Worm (Caenorhabditis elegans): Measurements from ENCODE around the gene F46B3.1.
A peak's percentile ranks its signal among the peaks of the same experiment; 100 is the strongest.
"Not testable (repeated sequence)": the region's sequence is repeated elsewhere in the genome, so short reads cannot be mapped to it uniquely, and the experiment has no call there.

The F46B3.1 gene

DNA sequence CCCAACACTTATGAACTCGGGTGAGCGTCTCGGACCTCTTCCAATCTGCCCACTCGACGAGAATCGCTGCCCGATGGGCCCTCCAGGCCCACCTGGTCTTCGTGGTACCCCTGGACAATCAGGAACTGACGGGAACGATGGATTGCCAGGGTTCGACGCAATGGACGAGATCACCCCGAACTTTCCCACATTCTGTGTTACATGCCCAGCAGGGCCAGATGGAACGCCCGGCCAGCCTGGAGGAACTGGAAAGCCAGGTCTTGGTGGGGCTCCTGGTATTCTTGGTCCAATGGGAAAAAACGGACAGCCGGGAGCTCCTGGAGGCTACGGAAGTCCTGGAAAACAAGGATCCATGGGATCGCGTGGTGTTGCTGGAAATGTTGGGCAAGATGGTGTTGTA lies 3.7 kb upstream of the F46B3.1 start:
- no peak for TF ChIP-seq T22C8.4 (GFP tag; IDR thresholded peaks at IDR 0.05)

DNA sequence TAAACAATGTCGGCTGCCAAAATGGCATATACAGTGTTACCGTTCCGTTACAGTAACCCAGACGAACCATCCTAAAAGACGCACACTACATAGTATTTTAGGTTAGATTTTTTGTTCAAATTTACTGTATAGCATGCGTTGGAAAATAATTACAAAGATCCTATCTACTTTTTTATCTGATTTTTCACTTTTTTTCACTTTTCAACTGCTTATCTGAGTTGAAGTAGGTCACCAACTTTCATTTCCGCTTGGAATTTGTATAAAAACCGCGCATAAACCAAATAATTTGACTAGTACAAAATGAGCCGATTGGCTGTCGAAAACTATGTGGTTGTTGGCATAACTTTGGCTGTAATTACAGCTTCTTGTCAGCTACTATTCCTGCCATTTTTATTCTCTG lies 2.8 kb upstream of the F46B3.1 start, which contains the start of gene col-163:
Gene col-163 (plus strand): TSS at position 301 of the 400 bp plus-strand sequence.
- TF ChIP-seq ref-1 (GFP tag; conservative IDR thresholded peaks at IDR 0.05) (no peak), cog-1 (tag; optimal IDR thresholded peaks at IDR 0.05) (no peak), klf-2 (GFP tag; conservative IDR thresholded peaks at IDR 0.05) (no peak), flt-1 (GFP tag; IDR thresholded peaks at IDR 0.05) (no peak), ztf-29 (GFP tag; IDR thresholded peaks at IDR 0.05) (no peak), med-1 (GFP tag; optimal IDR thresholded peaks at IDR 0.05; ENCODE audit: insufficient read depth) (no peak), T22C8.4 (GFP tag; IDR thresholded peaks at IDR 0.05) (no peak), tab-1 (GFP tag; IDR thresholded peaks at IDR 0.05) (no peak)

- TF ChIP-seq flt-1 (GFP tag; IDR thresholded peaks at IDR 0.05), result no peak
- TF ChIP-seq klf-2 (GFP tag; conservative IDR thresholded peaks at IDR 0.05), result no peak
- TF ChIP-seq tab-1 (GFP tag; IDR thresholded peaks at IDR 0.05), result no peak
- TF ChIP-seq T22C8.4 (GFP tag; IDR thresholded peaks at IDR 0.05), result no peak
- no peak for TF ChIP-seq ztf-23 (GFP tag; IDR thresholded peaks at IDR 0.05)
- no peak for TF ChIP-seq ztf-29 (GFP tag; IDR thresholded peaks at IDR 0.05)
- TF ChIP-seq med-1 (GFP tag; optimal IDR thresholded peaks at IDR 0.05; ENCODE audit: insufficient read depth), result no peak
- no peak for TF ChIP-seq cog-1 (tag; optimal IDR thresholded peaks at IDR 0.05)
- no peak for TF ChIP-seq ref-1 (GFP tag; conservative IDR thresholded peaks at IDR 0.05)
These were observed 1.3 kb downstream of the F46B3.1 start, which contains the start of gene F26F2.11 for ce11 chrV:20595653-20596052. TSS of gene F26F2.11 (minus strand) at chrV:20595753.

DNA sequence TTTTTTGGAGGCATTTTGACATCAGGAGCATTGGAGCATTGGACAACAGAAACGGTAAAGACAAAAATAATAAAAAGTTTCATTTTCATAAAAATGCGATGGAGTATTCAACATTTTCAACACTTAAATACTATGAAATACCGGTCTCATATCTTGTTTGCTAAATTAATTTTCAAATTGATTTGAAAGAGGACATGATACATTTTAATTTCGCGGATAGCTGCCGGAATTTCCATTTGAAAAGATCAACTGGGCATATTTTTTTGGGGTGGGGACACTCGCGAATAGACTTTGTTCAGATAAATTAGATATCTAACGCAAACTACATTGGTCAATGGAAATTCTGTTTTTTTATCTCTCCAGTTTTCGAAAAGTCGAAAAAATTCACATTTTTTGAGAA lies 2.2 kb downstream of the F46B3.1 start, which contains the start of gene F26F2.10:
Gene F26F2.10 (minus strand): TSS at position 101 of the 400 bp plus-strand sequence.
- TF ChIP-seq klf-2 (GFP tag; conservative IDR thresholded peaks at IDR 0.05) (no peak), ref-1 (GFP tag; conservative IDR thresholded peaks at IDR 0.05) (no peak), T22C8.4 (GFP tag; IDR thresholded peaks at IDR 0.05) (no peak), cog-1 (tag; optimal IDR thresholded peaks at IDR 0.05) (no peak), ztf-29 (GFP tag; IDR thresholded peaks at IDR 0.05) (no peak), ztf-23 (GFP tag; IDR thresholded peaks at IDR 0.05) (no peak)

DNA sequence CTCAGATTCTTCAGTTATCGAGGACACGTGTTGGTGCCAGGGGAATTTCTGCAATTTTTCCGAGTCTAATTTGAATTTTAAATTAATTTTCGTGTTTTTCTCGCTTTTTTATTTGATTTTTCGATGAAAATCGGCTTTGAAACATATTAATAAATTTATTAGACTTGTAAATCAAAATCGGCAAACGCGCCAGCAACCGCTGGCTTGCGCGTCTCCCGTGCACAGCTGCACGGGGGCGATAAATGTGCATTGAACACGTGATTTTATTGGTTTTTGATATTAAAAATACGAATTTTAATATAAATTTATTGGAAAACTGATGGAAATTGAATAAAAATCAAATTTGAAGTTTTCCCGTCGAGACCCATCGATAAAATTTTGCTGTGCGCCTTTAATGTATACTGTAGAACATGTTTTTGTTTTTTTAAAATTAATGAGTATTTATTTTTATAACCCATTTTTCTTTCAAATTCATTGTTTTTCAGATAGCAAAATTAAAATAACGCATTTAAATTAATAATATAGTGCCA lies 16.4 kb downstream of the F46B3.1 start, which contains the start of gene F26F2.7:
Gene F26F2.7 (plus strand): TSS at position 480 of the 530 bp plus-strand sequence.
- TF ChIP-seq T22C8.4 (GFP tag; IDR thresholded peaks at IDR 0.05) (no peak), ztf-29 (GFP tag; IDR thresholded peaks at IDR 0.05) (no peak), tab-1 (GFP tag; IDR thresholded peaks at IDR 0.05) (peak; percentile 69; the same call in 1 of the 2 replicates), cog-1 (tag; optimal IDR thresholded peaks at IDR 0.05) (peak; percentile 81), ztf-23 (GFP tag; IDR thresholded peaks at IDR 0.05) (peak; percentile 56; the same call in 1 of the 2 replicates), ref-1 (GFP tag; conservative IDR thresholded peaks at IDR 0.05) (no peak), flt-1 (GFP tag; IDR thresholded peaks at IDR 0.05) (0 out of 2 replicates have a peak, but pooled peaks have one; percentile 50)

- TF ChIP-seq flt-1 (GFP tag; IDR thresholded peaks at IDR 0.05), result no peak
These were observed 17.4 kb downstream of the F46B3.1 start, which contains the start of gene F26F2.8 for ce11 chrV:20579534-20579933. TSS of gene F26F2.8 (plus strand) at chrV:20579546.

- no peak for TF ChIP-seq klf-2 (GFP tag; conservative IDR thresholded peaks at IDR 0.05)
- no peak for TF ChIP-seq tab-1 (GFP tag; IDR thresholded peaks at IDR 0.05)
- TF ChIP-seq ref-1 (GFP tag; conservative IDR thresholded peaks at IDR 0.05), result no peak
- no peak for TF ChIP-seq cog-1 (tag; optimal IDR thresholded peaks at IDR 0.05)
- TF ChIP-seq flt-1 (GFP tag; IDR thresholded peaks at IDR 0.05), result no peak
- no peak for TF ChIP-seq med-1 (GFP tag; optimal IDR thresholded peaks at IDR 0.05; ENCODE audit: insufficient read depth)
- TF ChIP-seq ztf-23 (GFP tag; IDR thresholded peaks at IDR 0.05), result no peak
- TF ChIP-seq ztf-29 (GFP tag; IDR thresholded peaks at IDR 0.05), result no peak
- no peak for TF ChIP-seq T22C8.4 (GFP tag; IDR thresholded peaks at IDR 0.05)
These were observed 22.1 kb downstream of the F46B3.1 start for ce11 chrV:20574872-20575271.

- no peak for TF ChIP-seq klf-2 (GFP tag; conservative IDR thresholded peaks at IDR 0.05)
These were observed 22.7 kb downstream of the F46B3.1 start, which contains the start of gene clec-263 for ce11 chrV:20574314-20574713. TSS of gene clec-263 (plus strand) at chrV:20574614.

- TF ChIP-seq tab-1 (GFP tag; IDR thresholded peaks at IDR 0.05), result no peak
- TF ChIP-seq klf-2 (GFP tag; conservative IDR thresholded peaks at IDR 0.05), result no peak
- TF ChIP-seq T22C8.4 (GFP tag; IDR thresholded peaks at IDR 0.05), result no peak
- TF ChIP-seq med-1 (GFP tag; optimal IDR thresholded peaks at IDR 0.05; ENCODE audit: insufficient read depth), result no peak
- TF ChIP-seq ztf-29 (GFP tag; IDR thresholded peaks at IDR 0.05), result no peak
- TF ChIP-seq ztf-23 (GFP tag; IDR thresholded peaks at IDR 0.05), result no peak
- no peak for TF ChIP-seq ref-1 (GFP tag; conservative IDR thresholded peaks at IDR 0.05)
- no peak for TF ChIP-seq cog-1 (tag; optimal IDR thresholded peaks at IDR 0.05)
- no peak for TF ChIP-seq flt-1 (GFP tag; IDR thresholded peaks at IDR 0.05)
These were observed 23.6 kb downstream of the F46B3.1 start, which contains the start of gene F26F2.5 for ce11 chrV:20573392-20573791. TSS of gene F26F2.5 (plus strand) at chrV:20573692.

DNA sequence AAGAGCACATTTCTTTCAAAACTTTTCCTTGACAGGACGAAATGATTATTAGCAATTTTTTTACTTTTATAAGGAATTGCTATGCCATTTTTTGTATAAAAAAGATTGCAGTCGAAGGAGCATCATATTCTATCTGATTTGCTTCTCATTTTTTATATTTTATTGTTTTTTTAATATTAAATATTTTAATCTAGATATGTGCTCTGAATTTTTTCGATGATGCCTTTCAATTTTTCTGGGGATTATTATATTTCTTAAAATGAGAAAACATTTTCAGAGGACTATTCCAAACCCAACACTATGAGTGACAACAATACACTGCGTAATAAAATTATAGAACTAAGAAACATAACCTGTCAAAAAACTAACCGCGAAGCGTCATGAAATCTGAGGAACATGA lies 28.0 kb downstream of the F46B3.1 start, which contains the start of gene F26F2.4:
Gene F26F2.4 (plus strand): TSS at position 301 of the 400 bp plus-strand sequence.
- TF ChIP-seq ztf-29 (GFP tag; IDR thresholded peaks at IDR 0.05); T22C8.4 (GFP tag; IDR thresholded peaks at IDR 0.05); ref-1 (GFP tag; conservative IDR thresholded peaks at IDR 0.05): not testable (repeated sequence)

- TF ChIP-seq ztf-23 (GFP tag; IDR thresholded peaks at IDR 0.05) (no peak), ztf-29 (GFP tag; IDR thresholded peaks at IDR 0.05) (no peak), klf-2 (GFP tag; conservative IDR thresholded peaks at IDR 0.05) (no peak), med-1 (GFP tag; optimal IDR thresholded peaks at IDR 0.05; ENCODE audit: insufficient read depth) (no peak)
These were observed 30.5 kb downstream of the F46B3.1 start, which contains the start of gene F26F2.3 for ce11 chrV:20566454-20566853. TSS of gene F26F2.3 (minus strand) at chrV:20566554.
